Fruit fly (Drosophila melanogaster) whole organism, pupa: ENCODE data around the gene TfIIEalpha.

ENCODE experiments used
- CG10348 ChIP-seq: fragments of 200-800 bp; sonication (Bioruptor generic); IDR thresholded peaks from 2 replicates; pipeline ENCODE4 v1.3.6; 2022; ENCODE audit warnings: missing biosample characterization, missing genetic modification characterization
- CG12605 ChIP-seq: fragments of 200-800 bp; sonication (Bioruptor generic); IDR thresholded peaks from 2 replicates; pipeline ENCODE4 v1.3.6; 2022; ENCODE audit warnings: missing biosample characterization, missing genetic modification characterization
- CG14655 ChIP-seq: fragments of 200-800 bp; sonication (Bioruptor generic); optimal IDR thresholded peaks from 3 replicates; lab custom pipeline; 2017; ENCODE audit warnings: mild to moderate bottlenecking, missing biosample characterization, missing genetic modification reagents, missing genetic modification characterization
- CG34367 ChIP-seq: fragments of 200-800 bp; sonication (Bioruptor generic); optimal IDR thresholded peaks from 2 replicates; lab custom pipeline; 2018; ENCODE audit warnings: missing biosample characterization, mild to moderate bottlenecking, missing genetic modification characterization
- CG4496 ChIP-seq: fragments of 200-800 bp; sonication (Bioruptor generic); IDR thresholded peaks from 3 replicates; pipeline ENCODE4 v1.3.6; 2022; ENCODE audit warnings: missing biosample characterization, missing genetic modification characterization
- CG8301 ChIP-seq: fragments of 200-800 bp; sonication (Bioruptor generic); optimal IDR thresholded peaks from 2 replicates; lab custom pipeline; 2018; ENCODE audit warnings: missing biosample characterization, mild to moderate bottlenecking, missing genetic modification characterization
- EcR ChIP-seq: fragments of 200-800 bp; sonication (Bioruptor generic); optimal IDR thresholded peaks from 3 replicates; lab custom pipeline; 2019; ENCODE audit warnings: missing biosample characterization, missing genetic modification characterization, mild to moderate bottlenecking, moderate library complexity, missing genetic modification reagents
- Ets98B ChIP-seq: fragments of 200-800 bp; sonication (Bioruptor generic); IDR thresholded peaks from 2 replicates; pipeline ENCODE4 v1.3.6; 2022; ENCODE audit warnings: missing biosample characterization, missing genetic modification characterization
- fd96Ca ChIP-seq: fragments of 200-800 bp; sonication (Bioruptor generic); IDR thresholded peaks from 3 replicates; pipeline ENCODE4 v1.3.6; 2022; ENCODE audit warnings: missing biosample characterization, missing genetic modification characterization

dm6 chr3L:11656189-11656588 is 25.6 kb upstream of the TfIIEalpha start:
- TF ChIP-seq Ets98B = peak; percentile 92
- TF ChIP-seq EcR (GFP tag; lab: Kevin White, UChicago) = no peak
- peak; percentile 85; the same call in 1 of the 2 replicates for TF ChIP-seq CG10348 (GFP tag; lab: Robert Waterston, UW)
- TF ChIP-seq CG14655 (GFP tag; lab: Kevin White, UChicago) = peak; percentile 82
- TF ChIP-seq CG34367 (tag; lab: Kevin White, UChicago) = peak; percentile 37
- TF ChIP-seq CG8301 = peak; percentile 63
- TF ChIP-seq CG4496 (GFP tag; lab: Robert Waterston, UW) = peak; percentile 93
- TF ChIP-seq CG12605 (GFP tag; lab: Robert Waterston, UW) = no peak; the same call in 1 of the 2 replicates
- TF ChIP-seq fd96Ca = peak; percentile 91
